Fruit fly (Drosophila melanogaster) whole organism, pupa: ENCODE results near the gene CG13842.

ENCODE experiments used
- CG12605 ChIP-seq: fragments of 200-800 bp; sonication (Bioruptor generic); IDR thresholded peaks from 2 replicates; pipeline ENCODE4 v1.3.6; 2022; ENCODE audit warnings: missing biosample characterization, missing genetic modification characterization
- CG14655 ChIP-seq: fragments of 200-800 bp; sonication (Bioruptor generic); optimal IDR thresholded peaks from 3 replicates; lab custom pipeline; 2017; ENCODE audit warnings: mild to moderate bottlenecking, missing biosample characterization, missing genetic modification reagents, missing genetic modification characterization
- CG17806 ChIP-seq: fragments of 200-800 bp; sonication (Bioruptor generic); optimal IDR thresholded peaks from 2 replicates; lab custom pipeline; 2018; ENCODE audit warnings: missing biosample characterization, mild to moderate bottlenecking, missing genetic modification characterization, moderate library complexity
- CG32121 ChIP-seq: fragments of 200-800 bp; sonication (Bioruptor generic); IDR thresholded peaks from 2 replicates; pipeline ENCODE4 v1.3.6; 2022; ENCODE audit warnings: missing biosample characterization, missing genetic modification characterization
- CG8159 ChIP-seq: fragments of 200-800 bp; sonication (Bioruptor generic); optimal IDR thresholded peaks from 3 replicates; lab custom pipeline; 2018; ENCODE audit warnings: missing biosample characterization, mild to moderate bottlenecking, missing genetic modification characterization, moderate library complexity
- D1 ChIP-seq: fragments of 200-800 bp; sonication (Bioruptor generic); optimal IDR thresholded peaks from 2 replicates; lab custom pipeline; 2018; ENCODE audit warnings: missing biosample characterization, mild to moderate bottlenecking, missing genetic modification characterization, moderate library complexity
- EcR ChIP-seq: fragments of 200-800 bp; sonication (Bioruptor generic); optimal IDR thresholded peaks from 3 replicates; lab custom pipeline; 2019; ENCODE audit warnings: missing biosample characterization, missing genetic modification characterization, mild to moderate bottlenecking, moderate library complexity, missing genetic modification reagents
- Ets98B ChIP-seq: fragments of 200-800 bp; sonication (Bioruptor generic); IDR thresholded peaks from 2 replicates; pipeline ENCODE4 v1.3.6; 2022; ENCODE audit warnings: missing biosample characterization, missing genetic modification characterization
- Pif1B ChIP-seq: fragments of 200-800 bp; sonication (Bioruptor generic); optimal IDR thresholded peaks from 3 replicates; lab custom pipeline; 2016; ENCODE audit warnings: missing biosample characterization, missing genetic modification characterization

DNA sequence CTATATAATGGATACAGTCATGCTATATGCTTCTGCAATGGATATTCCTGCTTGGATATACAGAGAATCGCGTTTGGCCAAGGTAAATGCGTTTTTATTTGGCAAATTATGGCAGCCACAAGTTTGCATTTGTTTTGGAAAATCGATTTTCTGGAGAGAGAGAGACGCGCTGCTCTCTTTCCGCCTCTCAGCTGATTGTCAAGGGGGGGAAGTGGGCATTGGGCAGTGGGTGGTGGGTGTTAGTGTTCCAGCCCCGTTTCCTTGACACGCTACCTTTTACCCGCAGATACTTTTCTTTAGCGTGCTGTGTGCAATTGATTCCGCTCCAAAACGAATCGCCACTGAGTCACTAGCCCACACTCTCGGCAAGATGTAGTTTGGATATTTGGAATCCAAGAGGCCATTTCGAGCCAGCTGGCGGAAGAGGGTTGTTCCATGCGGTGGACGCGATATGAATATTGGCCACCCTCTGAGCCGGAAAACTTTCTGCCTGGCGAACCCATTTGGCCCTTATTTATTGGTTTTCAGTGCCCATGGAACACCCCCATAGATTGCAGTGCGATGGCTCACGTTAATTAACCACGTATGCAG is 48.2 kb upstream of the CG13842 start:
- TF ChIP-seq CG32121 (no peak), EcR (GFP tag; lab: Kevin White, UChicago) (no peak), CG14655 (GFP tag; lab: Kevin White, UChicago) (no peak), Ets98B (GFP tag; lab: Robert Waterston, UW) (peak; percentile 7; the same call in 1 of the 2 replicates), CG17806 (tag; lab: Kevin White, UChicago) (no peak), CG12605 (no peak), CG8159 (tag; lab: Kevin White, UChicago) (no peak), Pif1B (GFP tag; lab: Kevin White, UChicago) (no peak), D1 (tag; lab: Kevin White, UChicago) (no peak)
